Fruit fly (Drosophila melanogaster) Kc167 (cell line): Measurements from ENCODE around the gene CG17560.

Experiments used
- Myc ChIP-seq: fragments of >200 bp; optimal IDR thresholded peaks from 2 replicates; lab custom pipeline; 2017; ENCODE audit warnings: missing external identifiers
- Sin3A ChIP-seq: fragments of >200 bp; optimal IDR thresholded peaks from 2 replicates; lab custom pipeline; 2018; ENCODE audit warnings: missing external identifiers
- h ChIP-seq: fragments of >200 bp; optimal IDR thresholded peaks from 3 replicates; lab custom pipeline; 2018; ENCODE audit warnings: missing external identifiers
- insv ChIP-seq: fragments of >200 bp; optimal IDR thresholded peaks from 3 replicates; lab custom pipeline; 2018; ENCODE audit warnings: missing external identifiers
- psq ChIP-seq: fragments of >200 bp; optimal IDR thresholded peaks from 2 replicates; lab custom pipeline; 2017; ENCODE audit warnings: missing external identifiers
- ttk ChIP-seq: sonication (Bioruptor generic); optimal IDR thresholded peaks from 2 replicates; lab custom pipeline; 2017; ENCODE audit warnings: missing external identifiers

Gene CG17560

DNA sequence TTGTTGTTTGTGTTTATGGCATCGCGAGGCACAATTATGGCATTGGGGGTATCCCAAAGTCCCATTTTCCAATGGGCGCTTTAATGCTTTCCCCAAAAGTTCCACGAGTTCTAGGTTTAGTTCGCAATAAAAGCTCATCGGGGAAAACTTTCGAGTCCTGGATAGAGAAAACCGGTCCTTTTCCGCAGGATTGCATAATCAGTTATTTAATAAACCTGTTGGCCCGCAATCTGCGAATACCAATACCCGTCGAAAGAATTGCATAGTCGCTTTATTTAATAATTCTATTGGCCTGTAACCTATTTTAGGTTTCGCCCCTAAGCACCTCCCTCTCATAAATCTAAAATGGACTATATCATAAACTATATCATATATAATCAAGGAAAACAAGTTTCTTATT, 11.8 kb upstream of the CG17560 start:
- TF ChIP-seq Myc = no peak
- no peak for TF ChIP-seq psq (lab: Kevin White, UChicago)
- no peak for TF ChIP-seq h (lab: Kevin White, UChicago)
- TF ChIP-seq Sin3A (lab: Kevin White, UChicago) = no peak
- no peak for TF ChIP-seq insv
- no peak for TF ChIP-seq ttk (lab: Kevin White, UChicago)

- TF ChIP-seq ttk (lab: Kevin White, UChicago) (no peak), insv (no peak), Myc (no peak), Sin3A (lab: Kevin White, UChicago) (no peak), h (lab: Kevin White, UChicago) (no peak), psq (lab: Kevin White, UChicago) (no peak)
Measured at dm6 chr3R:16608920-16609319, 8.8 kb upstream of the CG17560 start, which contains the start of gene NPF. Gene NPF (plus strand): TSS chr3R:16609220.

DNA sequence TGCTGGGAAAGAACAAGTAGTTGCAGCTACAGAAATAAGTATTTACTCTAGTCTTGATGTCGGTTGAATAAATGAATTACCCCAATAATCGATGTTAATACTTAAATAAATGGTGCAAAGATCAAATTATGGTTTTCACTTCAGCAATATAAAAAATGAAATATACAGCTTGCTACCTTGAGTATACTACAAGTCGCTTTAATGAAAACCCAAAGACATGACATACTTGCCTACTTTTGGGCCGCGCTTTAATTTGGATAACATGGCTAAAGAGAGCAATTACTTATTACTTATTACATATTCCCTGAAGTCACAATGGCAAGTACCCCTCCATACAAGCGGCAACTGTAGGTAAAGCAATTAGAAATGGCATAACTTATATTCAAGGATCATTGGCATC, 6.5 kb upstream of the CG17560 start:
- TF ChIP-seq insv (no peak), Myc (no peak), psq (lab: Kevin White, UChicago) (no peak)

- TF ChIP-seq insv (no peak), Sin3A (lab: Kevin White, UChicago) (no peak), psq (lab: Kevin White, UChicago) (no peak), h (lab: Kevin White, UChicago) (no peak), ttk (lab: Kevin White, UChicago) (no peak), Myc (no peak)
Measured at dm6 chr3R:16613300-16613699, 4.5 kb upstream of the CG17560 start, which contains the start of gene CG12783. Gene CG12783 (minus strand): TSS chr3R:16613400.

DNA sequence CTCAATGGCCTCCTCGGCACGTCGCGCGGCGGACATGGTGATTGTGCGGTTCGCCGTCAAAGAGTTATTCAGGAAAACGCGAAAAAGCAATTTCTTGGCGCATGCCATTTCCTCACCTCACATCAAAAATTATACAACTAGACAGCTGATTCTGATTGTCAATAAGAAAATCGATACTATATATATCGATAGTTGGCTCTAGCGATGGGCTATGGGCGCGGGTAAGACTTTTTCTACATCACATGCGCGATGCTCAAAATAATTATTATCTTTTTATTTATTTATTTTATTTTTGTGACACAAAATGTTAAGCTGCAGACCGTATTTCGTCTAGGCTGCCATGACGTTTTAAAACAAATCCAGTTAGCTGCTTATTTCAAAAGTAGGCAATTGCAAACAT, 3.5 kb upstream of the CG17560 start, which contains the start of gene CG10340:
TSS of gene CG10340 (minus strand) at position 151 of the 400 bp plus-strand sequence.
- TF ChIP-seq h (lab: Kevin White, UChicago) = no peak
- TF ChIP-seq Sin3A (lab: Kevin White, UChicago) = no peak
- TF ChIP-seq psq (lab: Kevin White, UChicago) = no peak
- no peak for TF ChIP-seq Myc
- TF ChIP-seq insv = no peak
- TF ChIP-seq ttk (lab: Kevin White, UChicago) = no peak

dm6 chr3R:16615009-16615408, 2.7 kb upstream of the CG17560 start, which contains the start of gene CG17562:
Gene CG17562 (plus strand): TSS chr3R:16615309.
- no peak for TF ChIP-seq Sin3A (lab: Kevin White, UChicago)
- TF ChIP-seq insv = no peak
- no peak for TF ChIP-seq Myc
- TF ChIP-seq ttk (lab: Kevin White, UChicago) = no peak
- TF ChIP-seq psq (lab: Kevin White, UChicago) = no peak
- TF ChIP-seq h (lab: Kevin White, UChicago) = no peak

dm6 chr3R:16620478-16620877, 2.7 kb downstream of the CG17560 start, which contains the start of gene CG14893:
Gene CG14893 (plus strand): TSS chr3R:16620778.
- no peak for TF ChIP-seq Myc
- TF ChIP-seq h (lab: Kevin White, UChicago) = no peak
- TF ChIP-seq insv = no peak
- TF ChIP-seq ttk (lab: Kevin White, UChicago) = no peak
- no peak for TF ChIP-seq Sin3A (lab: Kevin White, UChicago)
- no peak for TF ChIP-seq psq (lab: Kevin White, UChicago)

- TF ChIP-seq Myc (no peak), psq (lab: Kevin White, UChicago) (no peak), insv (no peak), Sin3A (lab: Kevin White, UChicago) (no peak), ttk (lab: Kevin White, UChicago) (no peak), h (lab: Kevin White, UChicago) (no peak)
Measured at dm6 chr3R:16624371-16624749, 6.6 kb downstream of the CG17560 start, which contains the start of gene Ccdc114. Gene Ccdc114 (minus strand): TSS chr3R:16624717.

- no peak for TF ChIP-seq h (lab: Kevin White, UChicago)
- TF ChIP-seq Sin3A (lab: Kevin White, UChicago) = no peak
- no peak for TF ChIP-seq psq (lab: Kevin White, UChicago)
- TF ChIP-seq ttk (lab: Kevin White, UChicago) = no peak
- TF ChIP-seq insv = no peak
Measured at dm6 chr3R:16624750-16625549, 7.2 kb downstream of the CG17560 start, which contains the start of gene Fas1. Gene Fas1 (plus strand): TSS chr3R:16625238.

dm6 chr3R:16625844-16626430, 8.2 kb downstream of the CG17560 start:
- no peak for TF ChIP-seq ttk (lab: Kevin White, UChicago)
- no peak for TF ChIP-seq psq (lab: Kevin White, UChicago)
- no peak for TF ChIP-seq Myc
- no peak for TF ChIP-seq h (lab: Kevin White, UChicago)
- TF ChIP-seq insv = no peak
- no peak for TF ChIP-seq Sin3A (lab: Kevin White, UChicago)

DNA sequence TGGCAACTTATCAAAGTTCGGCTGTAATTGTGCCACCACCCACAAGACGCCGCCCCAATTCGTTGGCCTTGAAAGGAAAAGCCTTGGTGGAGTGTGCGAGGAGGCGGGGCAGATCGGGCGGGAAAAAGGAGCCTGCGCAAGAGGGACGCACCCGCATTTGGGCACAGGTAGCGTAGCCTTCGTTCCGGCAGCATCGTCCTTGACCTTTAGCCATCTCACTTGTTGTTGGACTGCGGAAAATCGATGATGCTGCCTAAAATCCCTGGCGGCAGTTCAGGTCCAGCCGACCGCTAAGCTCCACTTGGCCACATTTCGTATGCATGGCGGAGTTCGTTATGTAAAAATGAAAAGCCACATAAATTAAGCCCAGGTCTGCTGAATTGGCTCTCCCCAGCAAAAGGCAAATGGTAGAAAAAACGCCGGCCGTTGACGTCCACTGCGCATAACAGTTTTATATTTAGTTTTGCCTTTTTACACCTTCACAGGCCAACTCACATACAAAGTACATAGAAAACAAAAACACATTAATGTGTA, 9.2 kb downstream of the CG17560 start:
- TF ChIP-seq insv (no peak), psq (lab: Kevin White, UChicago) (no peak), Sin3A (lab: Kevin White, UChicago) (no peak), Myc (no peak), ttk (lab: Kevin White, UChicago) (no peak), h (lab: Kevin White, UChicago) (no peak)

DNA sequence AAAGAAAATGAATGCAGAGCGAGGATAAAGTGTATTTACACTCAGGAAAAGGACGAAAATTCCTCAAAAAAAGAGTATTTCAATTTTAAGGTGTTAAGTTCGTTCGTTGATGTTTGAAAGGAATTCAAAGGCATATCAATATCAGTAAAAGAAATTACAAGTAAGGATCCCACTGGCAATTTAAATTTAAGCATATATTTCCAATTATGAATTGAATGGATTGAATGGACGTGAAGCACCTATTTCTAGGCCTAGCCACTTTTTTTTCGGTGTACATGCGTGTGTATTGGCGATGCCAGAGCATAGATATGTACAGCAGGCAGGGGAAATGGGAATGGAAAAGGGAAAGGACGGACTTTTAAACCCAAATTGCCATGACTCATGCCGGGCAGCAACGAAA, 12.8 kb downstream of the CG17560 start:
- TF ChIP-seq h (lab: Kevin White, UChicago) (no peak), Myc (no peak), insv (no peak), Sin3A (lab: Kevin White, UChicago) (no peak), psq (lab: Kevin White, UChicago) (no peak), ttk (lab: Kevin White, UChicago) (no peak)
